Worm (Caenorhabditis elegans): ENCODE results near the gene C17F4.7.

DNA sequence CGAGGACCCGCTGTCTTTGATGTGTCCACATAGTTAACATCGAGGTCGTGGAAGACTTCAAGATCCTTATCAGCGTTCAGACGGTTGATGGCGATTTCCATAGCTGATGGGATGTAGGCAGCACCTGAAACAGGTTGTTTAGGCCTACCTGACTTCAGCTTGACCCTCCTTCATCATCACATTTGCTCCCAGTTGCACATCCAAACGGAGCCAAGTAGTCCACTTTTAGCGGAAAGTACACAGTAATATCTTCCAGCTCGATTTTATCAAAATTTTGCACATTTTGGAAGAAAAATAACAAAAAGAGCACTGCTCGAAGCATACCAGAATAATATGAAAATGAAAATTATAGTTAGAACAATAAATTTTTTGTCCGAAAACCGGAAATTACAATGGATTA, 48.8 kb downstream of the C17F4.7 start, which contains the start of gene gcy-15:
- no peak for TF ChIP-seq nhr-11 (tag; optimal IDR thresholded peaks at IDR 0.05)
- no peak for TF ChIP-seq lsy-2 (tag; optimal IDR thresholded peaks at IDR 0.05)
- no peak for TF ChIP-seq hlh-30 (tag; optimal IDR thresholded peaks at IDR 0.05; ENCODE audit: insufficient read depth)
- TF ChIP-seq ceh-82 (tag; optimal IDR thresholded peaks at IDR 0.05) = no peak
- no peak for TF ChIP-seq pha-4 (GFP tag; IDR thresholded peaks at IDR 0.05)
- TF ChIP-seq pha-4 (tag; optimal IDR thresholded peaks at IDR 0.05) = no peak
- TF ChIP-seq F10B5.3 (tag; optimal IDR thresholded peaks at IDR 0.05) = no peak
- TF ChIP-seq egl-27 (tag; optimal IDR thresholded peaks at IDR 0.05) = no peak
- TF ChIP-seq D1046.2 (GFP tag; IDR thresholded peaks at IDR 0.05) = no peak
- no peak for TF ChIP-seq nhr-102 (tag; optimal IDR thresholded peaks at IDR 0.05)
- no peak for TF ChIP-seq T20F7.1 (GFP tag; optimal IDR thresholded peaks at IDR 0.05)
- TF ChIP-seq ceh-20 (GFP tag; IDR thresholded peaks at IDR 0.05) = no peak
- TF ChIP-seq ama-1 (optimal IDR thresholded peaks at IDR 0.05) = no peak
- no peak for TF ChIP-seq nhr-77 (tag; optimal IDR thresholded peaks at IDR 0.05)
- TF ChIP-seq dve-1 (tag; optimal IDR thresholded peaks at IDR 0.05; ENCODE audit: insufficient read depth) = no peak

Data from whole organism, L4 larva.